Worm (Caenorhabditis elegans) whole organism, L4/young adult: ENCODE measurements around the gene Y41D4A.4.

Source experiments
- W03F9.2 ChIP-seq: fragments of 150-350 bp; optimal IDR thresholded peaks from 2 replicates; lab custom pipeline; 2014; ENCODE audit warnings: missing biosample characterization, missing genetic modification characterization
- dao-5 ChIP-seq: sonication (generic microtip); optimal IDR thresholded peaks from 2 replicates; lab custom pipeline; 2016; ENCODE audit warnings: missing genotype, missing genetic modification characterization, moderate library complexity, missing compliant biosample characterization
- him-1 ChIP-seq: sonication (generic microtip); optimal IDR thresholded peaks from 2 replicates; lab custom pipeline; 2016; ENCODE audit warnings: missing genotype, missing genetic modification reagents, missing genetic modification characterization, missing compliant biosample characterization

Gene Y41D4A.4

DNA sequence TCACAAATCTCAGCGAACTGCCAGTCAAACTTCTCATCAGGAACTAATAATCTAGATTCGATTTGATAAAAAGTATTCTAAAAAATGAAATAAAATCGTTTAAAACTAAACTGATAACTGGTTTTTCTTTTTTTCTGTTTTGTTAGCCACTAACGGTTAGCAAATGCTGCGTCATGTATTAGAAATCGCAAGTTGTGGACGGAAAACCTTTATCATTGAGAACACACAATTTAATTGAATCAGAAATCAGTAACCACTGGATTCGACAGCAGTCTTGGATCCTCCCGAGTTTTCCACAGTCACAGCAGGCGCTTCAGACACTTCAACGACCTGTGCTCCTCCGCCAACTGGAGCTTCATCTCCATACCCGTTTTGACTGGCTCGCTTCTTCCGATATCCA, 22.8 kb upstream of the Y41D4A.4 start:
- TF ChIP-seq dao-5 (no peak), W03F9.2 (tag; lab: Kevin White, UChicago) (no peak), him-1 (no peak)

DNA sequence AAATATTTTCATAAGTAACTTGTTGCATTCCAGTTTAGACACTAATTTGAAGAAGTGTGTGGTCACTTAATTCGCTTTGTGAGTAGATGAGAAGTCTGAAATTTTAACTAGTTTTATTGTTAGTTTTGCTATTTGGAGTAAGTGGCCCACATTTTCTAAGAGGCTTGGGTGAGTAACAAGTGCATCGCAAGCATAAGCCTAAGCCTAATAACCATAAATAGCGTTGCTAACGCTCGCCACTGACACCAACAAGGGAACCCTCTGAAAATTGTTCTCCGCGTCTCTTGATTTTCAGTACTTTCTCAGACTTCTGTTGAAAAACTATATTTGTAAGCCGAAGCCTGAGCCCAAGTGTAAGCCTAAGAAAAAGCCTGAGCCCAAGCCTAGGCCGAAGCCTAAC, 21.5 kb upstream of the Y41D4A.4 start, which contains the start of gene epic-3:
TSS of gene epic-3 (minus strand) at position 101 of the 400 bp plus-strand sequence.
- TF ChIP-seq dao-5 (no peak), W03F9.2 (tag; lab: Kevin White, UChicago) (no peak), him-1 (no peak)

DNA sequence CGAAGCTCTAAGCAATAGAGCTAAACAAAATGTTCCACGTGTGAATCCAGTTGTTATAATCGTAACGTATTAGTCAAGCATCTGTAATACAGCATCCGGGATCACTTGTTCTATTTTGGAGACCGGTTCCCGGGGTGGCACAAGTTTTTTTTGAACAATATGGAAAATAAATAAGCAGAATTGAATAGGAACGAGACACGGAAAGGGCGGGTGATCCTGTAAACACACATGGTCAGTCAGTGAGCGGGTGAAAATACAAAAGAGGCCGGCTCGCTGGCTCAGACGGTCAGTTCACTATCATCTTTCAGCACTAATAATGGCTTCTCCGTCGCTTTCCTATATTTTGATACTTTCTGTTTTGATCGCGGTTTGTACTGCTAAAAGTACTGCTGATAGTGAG, 19.9 kb upstream of the Y41D4A.4 start, which contains the start of gene K08D12.8:
TSS of gene K08D12.8 (plus strand) at position 301 of the 400 bp plus-strand sequence.
- TF ChIP-seq him-1: no peak
- TF ChIP-seq W03F9.2 (tag; lab: Kevin White, UChicago): no peak
- TF ChIP-seq dao-5: no peak

DNA sequence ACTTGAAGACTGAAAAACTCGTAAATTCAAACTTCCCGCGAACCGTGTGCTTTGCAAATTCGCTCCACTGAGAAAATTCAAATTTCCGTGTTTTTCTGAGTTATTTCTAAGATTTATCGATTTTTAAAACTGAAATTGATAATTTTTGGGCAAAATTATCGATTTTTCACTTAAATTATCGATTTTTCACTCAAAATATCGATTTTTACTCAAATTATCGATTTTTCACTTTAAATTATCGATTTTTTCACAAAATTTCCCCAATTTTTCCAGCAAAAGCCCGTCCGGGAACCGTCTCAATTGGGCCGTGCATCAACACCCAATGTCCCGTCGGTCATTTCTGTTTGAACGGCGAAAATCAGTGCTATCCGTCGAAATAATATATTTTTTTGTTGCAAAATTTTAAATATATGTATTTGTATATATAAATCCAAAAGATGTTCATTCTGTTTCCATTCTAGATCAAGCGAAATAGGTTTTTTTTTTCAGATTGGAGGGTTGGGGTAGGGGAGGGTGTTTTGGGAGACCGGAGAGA, 18.2 kb upstream of the Y41D4A.4 start:
- TF ChIP-seq dao-5: no peak
- no peak for TF ChIP-seq him-1
- no peak for TF ChIP-seq W03F9.2 (tag; lab: Kevin White, UChicago)

DNA sequence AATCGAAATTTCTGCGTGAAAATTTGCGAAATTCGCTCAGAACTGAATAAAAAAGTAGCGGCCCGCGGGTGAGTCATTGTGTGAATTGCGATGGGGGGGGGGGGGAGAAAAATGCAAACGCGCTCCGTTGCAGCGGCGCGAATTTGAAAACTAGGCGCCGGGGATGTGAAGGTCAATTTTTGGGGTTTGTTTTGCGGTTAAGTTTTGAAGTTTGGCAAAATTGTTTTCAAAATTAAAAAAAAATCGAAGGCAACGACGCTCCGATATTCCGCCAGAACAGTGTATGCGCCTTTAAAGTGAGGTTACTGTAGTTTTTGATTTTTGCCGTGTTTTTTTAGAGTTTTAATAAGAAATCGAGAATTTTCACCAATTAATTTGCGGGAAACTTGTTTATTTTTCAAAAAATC, 7.5 kb upstream of the Y41D4A.4 start:
- TF ChIP-seq dao-5 (no peak), W03F9.2 (tag; lab: Kevin White, UChicago) (peak; percentile 28)

DNA sequence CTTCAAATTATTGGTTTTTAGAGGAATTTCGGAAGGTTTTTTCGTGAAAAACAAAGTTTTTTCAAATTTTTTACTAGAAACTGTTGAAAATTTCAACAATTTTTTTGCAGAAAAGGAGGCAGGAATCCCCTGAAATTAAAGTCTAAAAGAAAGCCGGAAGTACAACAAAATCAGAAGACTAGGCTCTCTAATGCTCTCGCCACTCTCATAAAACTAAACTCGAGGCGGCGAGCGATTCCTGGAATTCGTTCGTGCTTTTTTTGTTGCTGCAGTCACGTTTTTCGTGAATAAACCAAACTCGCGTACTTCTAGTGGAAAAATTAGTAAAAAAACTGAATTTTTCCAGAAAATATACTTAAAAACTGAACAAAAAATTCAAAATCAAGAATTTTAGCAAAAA, 6.9 kb upstream of the Y41D4A.4 start:
- TF ChIP-seq him-1 (no peak), dao-5 (no peak)

DNA sequence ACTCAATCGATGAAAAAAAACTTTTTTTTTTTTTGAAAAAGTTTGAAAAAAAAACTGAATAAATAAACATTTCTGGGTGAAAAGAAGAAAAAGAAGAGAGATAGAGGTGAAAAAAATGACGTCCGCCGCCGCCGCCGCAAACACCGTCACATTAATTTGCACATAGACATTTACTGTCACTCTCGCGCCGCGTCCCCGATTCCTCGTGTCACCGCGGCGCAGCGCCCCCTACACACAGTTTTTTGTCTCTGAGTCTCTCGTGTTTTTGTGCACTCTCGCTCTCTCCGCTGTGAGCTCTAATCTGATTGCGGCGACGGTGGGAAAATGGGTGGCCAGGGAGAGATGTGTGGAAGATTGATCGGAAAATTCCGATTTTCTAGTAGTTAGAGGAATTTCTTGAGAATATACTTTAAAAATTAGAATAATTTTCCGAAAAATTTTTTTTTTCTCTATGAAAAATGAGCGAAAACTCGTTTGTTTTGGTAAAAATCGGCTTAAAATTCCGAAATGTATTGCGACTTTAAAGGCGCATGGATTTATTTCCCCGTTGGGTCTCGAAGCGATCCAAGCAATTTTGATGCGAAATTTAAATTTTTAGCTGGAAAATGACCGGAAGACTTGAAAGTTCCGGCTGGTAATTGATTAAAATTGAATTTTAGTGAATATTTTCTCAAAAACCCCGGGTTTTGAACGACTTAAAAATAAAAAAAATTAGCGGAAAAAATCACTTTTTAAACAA, 6.3 kb upstream of the Y41D4A.4 start:
- no peak for TF ChIP-seq him-1
- TF ChIP-seq dao-5: no peak
- no peak for TF ChIP-seq W03F9.2 (tag; lab: Kevin White, UChicago)

ce11 chrIV:1740105-1741023, 5.4 kb upstream of the Y41D4A.4 start, which contains the start of gene ptpn-22:
ptpn-22 (minus strand) TSS chrIV:1740262.
- TF ChIP-seq W03F9.2 (tag; lab: Kevin White, UChicago) (no peak), dao-5 (no peak), him-1 (no peak)

DNA sequence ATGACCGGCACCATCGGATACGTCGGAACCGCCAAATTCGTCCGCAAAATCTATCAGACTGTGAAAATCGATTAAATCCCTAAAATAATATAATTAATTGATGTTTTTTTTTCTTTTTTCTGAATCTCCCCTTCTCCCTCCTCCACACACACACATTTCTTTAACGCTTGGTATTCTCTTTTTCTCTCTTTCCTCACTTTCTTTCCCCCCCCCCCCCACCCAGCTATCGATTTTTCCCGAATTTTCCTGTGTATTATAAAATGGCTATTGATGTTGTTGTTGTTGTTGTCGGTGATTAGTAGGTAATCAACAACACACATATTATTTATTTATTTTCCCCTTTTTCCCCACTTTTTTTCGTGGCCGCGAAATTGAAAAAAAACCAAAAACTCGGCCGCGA, 5.4 kb downstream of the Y41D4A.4 start:
- no peak for TF ChIP-seq him-1

- TF ChIP-seq him-1 (no peak), W03F9.2 (tag; lab: Kevin White, UChicago) (no peak), dao-5 (no peak)
Observed at ce11 chrIV:1752480-1752879, 6.7 kb downstream of the Y41D4A.4 start.

ce11 chrIV:1753481-1753880, 7.7 kb downstream of the Y41D4A.4 start, which contains the start of gene Y41D4A.3:
Y41D4A.3 (plus strand) TSS chrIV:1753781.
- TF ChIP-seq dao-5 (no peak), W03F9.2 (tag; lab: Kevin White, UChicago) (no peak), him-1 (no peak)

DNA sequence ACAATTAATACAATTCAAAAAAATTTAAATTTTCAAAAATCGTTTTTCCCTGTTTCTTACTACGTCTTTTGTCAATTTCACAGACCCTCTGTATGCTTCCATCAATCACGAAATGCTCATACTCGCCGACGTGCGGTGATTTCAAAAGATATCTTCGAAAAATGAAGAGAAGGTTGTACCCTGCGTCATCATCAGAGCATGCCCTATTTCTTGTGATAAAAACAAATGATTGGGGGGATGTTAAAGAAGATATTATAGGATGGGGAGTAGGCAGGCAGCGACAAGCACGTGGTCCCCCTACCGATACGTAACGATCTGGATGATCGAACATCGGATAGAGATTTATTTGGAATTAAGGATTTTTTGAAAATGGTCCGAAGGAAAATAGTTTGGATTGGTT, 12.8 kb downstream of the Y41D4A.4 start:
- TF ChIP-seq dao-5 (no peak), him-1 (no peak), W03F9.2 (tag; lab: Kevin White, UChicago) (no peak)

DNA sequence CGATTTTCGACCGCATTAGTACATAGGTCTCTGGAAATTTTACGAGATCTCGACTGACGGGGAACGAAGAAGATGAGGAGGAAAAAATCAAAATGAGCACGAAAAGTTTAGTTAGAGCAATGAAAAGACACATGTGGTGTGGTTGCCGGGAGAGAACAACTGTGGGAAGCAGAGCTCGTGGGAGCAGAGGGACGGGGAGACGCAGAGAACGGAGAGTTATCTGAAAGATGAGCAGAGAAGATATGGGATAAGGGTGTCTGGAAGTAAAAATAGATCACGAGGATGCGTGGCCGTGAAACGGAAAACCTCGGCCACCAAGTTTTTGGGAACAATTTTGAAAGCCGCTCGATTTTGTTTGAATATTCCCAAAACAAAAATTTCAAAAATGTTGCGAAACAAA, 15.8 kb downstream of the Y41D4A.4 start, which contains the start of gene Y41D4A.7:
TSS of gene Y41D4A.7 (minus strand) at position 18 of the 400 bp plus-strand sequence.
- TF ChIP-seq him-1 (no peak), W03F9.2 (tag; lab: Kevin White, UChicago) (no peak), dao-5 (no peak)

ce11 chrIV:1763452-1763851, 17.7 kb downstream of the Y41D4A.4 start:
- no peak for TF ChIP-seq W03F9.2 (tag; lab: Kevin White, UChicago)
- TF ChIP-seq dao-5: no peak
- TF ChIP-seq him-1: no peak

ce11 chrIV:1765954-1766353, 20.2 kb downstream of the Y41D4A.4 start:
- peak; percentile 21 for TF ChIP-seq him-1
- no peak for TF ChIP-seq dao-5
- TF ChIP-seq W03F9.2 (tag; lab: Kevin White, UChicago): no peak
